Worm (Caenorhabditis elegans) whole organism, mixed stage, embryonic: ENCODE results near the gene wht-6.

Experiments used
- ceh-43 ChIP-seq: fragments of 200-800 bp; sonication (Bioruptor generic); optimal IDR thresholded peaks from 2 replicates; lab custom pipeline; 2018; ENCODE audit warnings: mild to moderate bottlenecking, missing genetic modification characterization, moderate library complexity, missing compliant biosample characterization
- ceh-83 ChIP-seq: fragments of 200-800 bp; sonication (Bioruptor generic); optimal IDR thresholded peaks from 2 replicates; lab custom pipeline; 2018; ENCODE audit warnings: mild to moderate bottlenecking, missing genetic modification characterization, missing compliant biosample characterization
- lin-13 ChIP-seq: fragments of 150-350 bp; optimal IDR thresholded peaks from 2 replicates; lab custom pipeline; 2014; ENCODE audit warnings: missing biosample characterization, missing genetic modification characterization
- nhr-2 ChIP-seq: fragments of 150-350 bp; optimal IDR thresholded peaks from 2 replicates; lab custom pipeline; 2014; ENCODE audit warnings: missing biosample characterization, missing genetic modification characterization
- pha-4 ChIP-seq: fragments of 150-350 bp; optimal IDR thresholded peaks from 2 replicates; lab custom pipeline; 2018; ENCODE audit warnings: missing biosample characterization, missing genetic modification reagents, missing genetic modification characterization
- snpc-4 ChIP-seq: fragments of 150-350 bp; optimal IDR thresholded peaks from 2 replicates; lab custom pipeline; 2014; ENCODE audit warnings: missing biosample characterization, missing genetic modification characterization
- sptf-1 ChIP-seq: sonication (generic microtip); optimal IDR thresholded peaks from 2 replicates; lab custom pipeline; 2017; ENCODE audit warnings: mild to moderate bottlenecking, missing genetic modification characterization, moderate library complexity, missing compliant biosample characterization
- tbx-8 ChIP-seq: fragments of 200-800 bp; sonication (Bioruptor generic); optimal IDR thresholded peaks from 2 replicates; lab custom pipeline; 2018; ENCODE audit warnings: mild to moderate bottlenecking, missing genetic modification characterization, moderate library complexity, missing compliant biosample characterization
- ztf-11 ChIP-seq: fragments of 150-350 bp; optimal IDR thresholded peaks from 2 replicates; lab custom pipeline; 2014; ENCODE audit warnings: missing biosample characterization, missing genetic modification characterization

ce11 chrIII:6427205-6427604 lies 44.3 kb upstream of the wht-6 start, which contains the start of gene C05D11.8:
- TF ChIP-seq snpc-4 (tag; lab: Kevin White, UChicago) (no peak), tbx-8 (no peak), ceh-43 (no peak), lin-13 (tag; lab: Kevin White, UChicago) (no peak), ceh-83 (GFP tag; lab: Kevin White, UChicago) (no peak), nhr-2 (no peak), pha-4 (tag; lab: Kevin White, UChicago) (no peak), sptf-1 (tag; lab: Kevin White, UChicago) (no peak), ztf-11 (tag; lab: Kevin White, UChicago) (no peak)
